Worm (Caenorhabditis elegans) whole organism, L2 larva: ENCODE results near the gene lhpp-1.

Experiments
- ceh-16 ChIP-seq: fragments of 150-350 bp; optimal IDR thresholded peaks from 2 replicates; lab custom pipeline; 2014; ENCODE audit warnings: missing biosample characterization, missing genetic modification characterization
- lin-13 ChIP-seq: fragments of 150-350 bp; optimal IDR thresholded peaks from 2 replicates; lab custom pipeline; 2014; ENCODE audit warnings: missing biosample characterization, missing genetic modification reagents, missing genetic modification characterization

DNA sequence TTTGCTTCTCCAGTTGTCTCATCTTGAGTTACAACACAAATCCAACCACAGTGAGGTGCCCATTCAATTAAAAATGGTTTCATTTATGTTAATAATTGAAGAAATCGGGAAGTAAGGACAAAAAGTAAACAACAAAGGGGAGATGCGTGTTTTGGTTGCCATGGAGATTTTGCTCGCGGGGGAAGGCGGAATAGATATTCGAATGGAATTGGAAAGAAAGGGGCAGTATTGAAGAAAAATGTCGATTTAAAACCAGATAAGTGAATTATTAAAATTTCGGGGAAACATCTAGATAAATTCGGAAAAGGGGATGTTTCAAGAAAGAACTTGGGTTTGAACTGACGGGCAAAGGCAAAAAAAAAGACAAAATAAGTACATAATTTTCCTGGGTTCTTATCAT lies 39.0 kb upstream of the lhpp-1 start, which contains the start of gene che-11:
- TF ChIP-seq ceh-16 (no peak), lin-13 (GFP tag; lab: Kevin White, UChicago) (no peak)
